Worm (Caenorhabditis elegans) whole organism, L4 larva: ENCODE measurements around the gene fbxb-41.

Source experiments
- F26F4.8 ChIP-seq: fragments of 200-800 bp; sonication (Bioruptor generic); conservative IDR thresholded peaks from 2 replicates; pipeline ENCODE4 v1.3.6; 2022; ENCODE audit warnings: missing genetic modification characterization, missing compliant biosample characterization
- F37D6.2 ChIP-seq: sonication (generic microtip); optimal IDR thresholded peaks from 2 replicates; lab custom pipeline; 2016; ENCODE audit warnings: mild to moderate bottlenecking, missing genetic modification characterization, missing compliant biosample characterization
- F44E2.7 ChIP-seq: fragments of 200-800 bp; sonication (Bioruptor generic); IDR thresholded peaks from 2 replicates; pipeline ENCODE4 v2.1.2; 2022; ENCODE audit warnings: missing genetic modification characterization, missing compliant biosample characterization
- Y5F2A.4 ChIP-seq: fragments of 200-800 bp; sonication (Bioruptor generic); optimal IDR thresholded peaks from 2 replicates; lab custom pipeline; 2018; ENCODE audit warnings: mild to moderate bottlenecking, missing genetic modification characterization, missing compliant biosample characterization
- ZK337.2 ChIP-seq: fragments of 200-800 bp; sonication (Bioruptor generic); IDR thresholded peaks from 2 replicates; pipeline ENCODE4 v1.3.6; 2022; ENCODE audit warnings: missing genetic modification reagents, missing genetic modification characterization, missing compliant biosample characterization
- ZK546.5 ChIP-seq, 2 experiments: sonication (generic microtip); optimal IDR thresholded peaks; 2 replicates each; lab custom pipeline; 2017; ENCODE audit warnings: missing biosample characterization in 2 of 2, missing genetic modification characterization in 2 of 2
- ama-1 ChIP-seq: fragments of 150-350 bp; optimal IDR thresholded peaks from 2 replicates; lab custom pipeline; 2014; ENCODE audit warnings: inconsistent platforms, mixed read lengths
- ceh-32 ChIP-seq: sonication (generic microtip); optimal IDR thresholded peaks from 2 replicates; lab custom pipeline; 2016; ENCODE audit warnings: mild to moderate bottlenecking, missing genetic modification characterization, missing compliant biosample characterization; ENCODE audit not compliant: poor library complexity
- daf-16 ChIP-seq, 3 experiments: sonication (generic microtip); optimal IDR thresholded peaks; 2 replicates each; lab custom pipeline; 2016 to 2017; ENCODE audit warnings: missing genetic modification characterization in 3 of 3, missing genetic modification reagents in 3 of 3, mild to moderate bottlenecking in 2 of 3, missing compliant biosample characterization in 2 of 3, missing biosample characterization in 1 of 3, moderate library complexity in 1 of 3
- dve-1 ChIP-seq: sonication (generic microtip); optimal IDR thresholded peaks from 2 replicates; lab custom pipeline; 2017; ENCODE audit warnings: antibody characterized with exemption, mild to moderate bottlenecking, missing genetic modification characterization, missing compliant biosample characterization; ENCODE audit not compliant: insufficient read depth
- fkh-10 ChIP-seq: fragments of 150-350 bp; optimal IDR thresholded peaks from 2 replicates; lab custom pipeline; 2014; ENCODE audit warnings: missing biosample characterization, missing genetic modification reagents, missing genetic modification characterization
- gei-8 ChIP-seq: fragments of 200-800 bp; sonication (Bioruptor generic); optimal IDR thresholded peaks from 2 replicates; lab custom pipeline; 2018; ENCODE audit warnings: mild to moderate bottlenecking, missing genetic modification characterization, missing compliant biosample characterization
- hif-1 ChIP-seq, 2 experiments: sonication (generic microtip); optimal IDR thresholded peaks; 2 replicates each; lab custom pipeline; 2016 to 2017; ENCODE audit warnings: missing compliant biosample characterization in 2 of 2, missing genetic modification characterization in 2 of 2, missing genetic modification reagents in 2 of 2, missing genotype in 2 of 2, mild to moderate bottlenecking in 1 of 2
- hlh-11 ChIP-seq: fragments of 200-800 bp; sonication (Bioruptor generic); optimal IDR thresholded peaks from 2 replicates; lab custom pipeline; 2018; ENCODE audit warnings: mild to moderate bottlenecking, missing genetic modification characterization, missing compliant biosample characterization
- hlh-30 ChIP-seq: sonication (generic microtip); optimal IDR thresholded peaks from 2 replicates; lab custom pipeline; 2017; ENCODE audit warnings: antibody characterized with exemption, mild to moderate bottlenecking, missing genetic modification characterization, missing compliant biosample characterization; ENCODE audit not compliant: insufficient read depth
- hmg-1.1 ChIP-seq: fragments of 200-800 bp; sonication (Bioruptor generic); IDR thresholded peaks from 2 replicates; pipeline ENCODE4 v1.3.6; 2022; ENCODE audit warnings: missing genetic modification reagents, missing genetic modification characterization, missing compliant biosample characterization
- jun-1 ChIP-seq: fragments of 150-350 bp; optimal IDR thresholded peaks from 2 replicates; lab custom pipeline; 2014; ENCODE audit warnings: missing biosample characterization, missing genetic modification reagents, missing genetic modification characterization
- lin-1 ChIP-seq: fragments of 200-800 bp; sonication (Bioruptor generic); IDR thresholded peaks from 2 replicates; pipeline ENCODE4 v1.3.6; 2022; ENCODE audit warnings: missing genetic modification reagents, missing genetic modification characterization, missing compliant biosample characterization
- lin-13 ChIP-seq: fragments of 150-350 bp; optimal IDR thresholded peaks from 2 replicates; lab custom pipeline; 2014; ENCODE audit warnings: missing biosample characterization, missing genetic modification reagents, missing genetic modification characterization
- lin-38 ChIP-seq: fragments of 200-800 bp; sonication (Bioruptor generic); IDR thresholded peaks from 2 replicates; pipeline ENCODE4 v1.3.6; 2022; ENCODE audit warnings: missing genetic modification reagents, missing genetic modification characterization, missing compliant biosample characterization
- lsy-2 ChIP-seq, 2 experiments: fragments of 150-350 bp in 1 of 2; sonication (generic microtip) in 1 of 2; optimal IDR thresholded peaks; 2 replicates each; lab custom pipeline; 2014 to 2017; ENCODE audit warnings: missing biosample characterization in 2 of 2, missing genetic modification characterization in 2 of 2
- mdl-1 ChIP-seq, 2 experiments: fragments of 150-350 bp in 1 of 2; sonication (generic microtip) in 1 of 2; optimal IDR thresholded peaks; 2 replicates each; lab custom pipeline; 2014 to 2017; ENCODE audit warnings: missing biosample characterization in 2 of 2, missing genetic modification characterization in 2 of 2
- mep-1 ChIP-seq: fragments of 150-350 bp; sonication (generic microtip); optimal IDR thresholded peaks from 3 replicates; lab custom pipeline; 2014; ENCODE audit warnings: missing biosample characterization, missing genetic modification characterization
- mes-2 ChIP-seq: sonication (generic microtip); optimal IDR thresholded peaks from 2 replicates; lab custom pipeline; 2016; ENCODE audit warnings: missing genotype, mild to moderate bottlenecking, missing genetic modification characterization, missing compliant biosample characterization; ENCODE audit not compliant: poor library complexity, severe bottlenecking
- nhr-11 ChIP-seq: fragments of 150-350 bp; optimal IDR thresholded peaks from 2 replicates; lab custom pipeline; 2014; ENCODE audit warnings: missing biosample characterization, missing genetic modification characterization
- nhr-28 ChIP-seq: fragments of 150-350 bp; optimal IDR thresholded peaks from 2 replicates; lab custom pipeline; 2014; ENCODE audit warnings: missing biosample characterization, missing genetic modification characterization
- pha-4 ChIP-seq, 2 experiments: fragments of 150-350 bp in 1 of 2; fragments of 200-800 bp in 1 of 2; sonication (Bioruptor generic) in 1 of 2; IDR thresholded peaks in 1 of 2; optimal IDR thresholded peaks in 1 of 2; 2 replicates each; pipeline versions ENCODE4 v1.3.6 to Lab custom; 2014 to 2022; ENCODE audit warnings: missing genetic modification characterization in 2 of 2, missing genetic modification reagents in 2 of 2, missing biosample characterization in 1 of 2, missing compliant biosample characterization in 1 of 2
- rbr-2 ChIP-seq: sonication (generic microtip); optimal IDR thresholded peaks from 2 replicates; lab custom pipeline; 2016; ENCODE audit warnings: missing genotype, missing genetic modification characterization, missing compliant biosample characterization
- unc-62 ChIP-seq, 3 experiments: fragments of 150-350 bp in 1 of 3; sonication (generic microtip); optimal IDR thresholded peaks in 2 of 3; peaks in 1 of 3; 1 replicate in 1 of 3; 2 replicates in 2 of 3; lab custom pipeline; 2014 to 2017; ENCODE audit warnings: missing biosample characterization in 3 of 3, missing genetic modification characterization in 3 of 3, missing genetic modification reagents in 3 of 3, missing genotype in 1 of 3
- zfp-2 ChIP-seq: sonication (generic microtip); optimal IDR thresholded peaks from 2 replicates; lab custom pipeline; 2016; ENCODE audit warnings: mild to moderate bottlenecking, missing genetic modification characterization, missing compliant biosample characterization
- zip-2 ChIP-seq: fragments of 150-350 bp; optimal IDR thresholded peaks from 2 replicates; lab custom pipeline; 2014; ENCODE audit warnings: missing biosample characterization, missing genetic modification characterization
- ztf-11 ChIP-seq: fragments of 150-350 bp; optimal IDR thresholded peaks from 2 replicates; lab custom pipeline; 2014; ENCODE audit warnings: missing biosample characterization, missing genetic modification characterization

fbxb-41 gene

DNA sequence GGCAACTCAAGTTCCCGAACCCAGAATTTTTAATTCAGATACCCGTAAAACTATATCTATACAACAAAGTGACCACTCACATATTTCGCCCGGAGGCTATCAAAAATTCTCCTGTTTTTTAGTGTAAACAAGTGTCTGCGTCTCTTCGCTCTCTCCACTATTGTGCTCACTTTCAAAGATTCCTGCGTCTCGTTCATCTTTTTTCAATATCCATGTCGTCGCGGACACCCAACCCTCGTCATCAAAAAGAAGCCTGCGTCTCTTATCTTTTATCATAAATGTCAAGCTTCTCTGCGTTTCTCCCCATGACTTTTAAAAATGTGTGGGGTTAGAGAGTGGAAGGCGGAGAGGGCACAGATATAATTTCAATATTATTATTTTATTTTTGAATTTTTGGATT is 42.8 kb upstream of the fbxb-41 start:
- TF ChIP-seq zip-2 (tag; lab: Kevin White, UChicago) (no peak), hif-1 (tag; optimal IDR thresholded peaks at IDR 0.05; lab: Kevin White, UChicago) (no peak), mdl-1 (tag; optimal IDR thresholded peaks at IDR 0.05; lab: Kevin White, UChicago) (peak in 1 of 2 experiments; percentile 65), F37D6.2 (peak; percentile 20), F44E2.7 (GFP tag; lab: Robert Waterston, UW) (no peak), pha-4 (GFP tag; IDR thresholded peaks at IDR 0.05; lab: Robert Waterston, UW) (no peak), pha-4 (tag; optimal IDR thresholded peaks at IDR 0.05; lab: Kevin White, UChicago) (peak; percentile 25), lsy-2 (tag; optimal IDR thresholded peaks at IDR 0.05; lab: Kevin White, UChicago) (peak in 1 of 2 experiments; percentile 57), dve-1 (tag; lab: Kevin White, UChicago) (peak; percentile 65), hmg-1.1 (GFP tag; lab: Robert Waterston, UW) (peak; percentile 41; the same call in 1 of the 2 replicates), fkh-10 (peak; percentile 69), jun-1 (no peak), rbr-2 (tag; lab: Kevin White, UChicago) (peak; percentile 58), ztf-11 (no peak), unc-62 (GFP tag; optimal IDR thresholded peaks at IDR 0.05 in 1 of 2; lab: Kevin White, UChicago) (peak in 1 of 2 experiments; percentile 34), unc-62 (tag; optimal IDR thresholded peaks at IDR 0.05; lab: Kevin White, UChicago) (no peak), nhr-11 (tag; lab: Kevin White, UChicago) (peak; percentile 66), daf-16 (GFP tag; optimal IDR thresholded peaks at IDR 0.05; lab: Kevin White, UChicago) (peak in 1 of 2 experiments; percentile 74), daf-16 (tag; optimal IDR thresholded peaks at IDR 0.05; lab: Kevin White, UChicago) (peak; percentile 17), hlh-30 (tag; lab: Kevin White, UChicago) (peak; percentile 59), mes-2 (tag; lab: Kevin White, UChicago) (peak; percentile 31), hlh-11 (tag; lab: Kevin White, UChicago) (peak; percentile 54), mep-1 (tag; lab: Kevin White, UChicago) (peak; percentile 26)

DNA sequence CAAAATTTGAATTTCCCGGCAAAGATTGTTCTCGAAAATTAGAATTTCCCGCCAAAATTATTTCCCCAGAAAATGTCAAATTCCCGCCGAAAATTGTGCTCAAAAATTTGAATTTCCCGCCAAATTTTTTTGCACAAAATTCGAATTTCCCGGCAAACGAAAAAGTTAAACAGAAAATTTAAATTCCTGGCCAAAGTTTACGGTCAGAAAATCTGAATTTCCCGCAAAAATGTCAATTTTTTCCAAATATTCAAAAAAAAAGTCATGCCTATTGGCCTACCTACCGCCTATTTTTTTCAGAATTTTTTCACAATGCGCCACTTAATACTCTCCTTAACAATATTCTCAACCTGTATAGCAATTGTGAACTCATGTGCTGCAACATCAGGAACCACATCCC is 40.7 kb upstream of the fbxb-41 start, which contains the start of gene K02E7.1:
Gene K02E7.1 (plus strand): TSS at position 301 of the 400 bp plus-strand sequence.
- no peak for TF ChIP-seq ceh-32
- no peak for TF ChIP-seq lin-1 (GFP tag; lab: Robert Waterston, UW)
- TF ChIP-seq ZK546.5 (tag; optimal IDR thresholded peaks at IDR 0.05; lab: Kevin White, UChicago), result no peak
- TF ChIP-seq dve-1 (tag; lab: Kevin White, UChicago), result no peak
- TF ChIP-seq lin-38 (GFP tag; lab: Robert Waterston, UW), result no peak
- no peak for TF ChIP-seq nhr-28 (tag; lab: Kevin White, UChicago)
- TF ChIP-seq Y5F2A.4 (GFP tag; lab: Kevin White, UChicago), result no peak
- no peak for TF ChIP-seq ZK337.2
- TF ChIP-seq lin-13 (GFP tag; lab: Kevin White, UChicago), result no peak
- no peak for TF ChIP-seq gei-8 (GFP tag; lab: Kevin White, UChicago)
- TF ChIP-seq ama-1 (lab: Kevin White, UChicago), result no peak
- TF ChIP-seq F26F4.8, result no peak

DNA sequence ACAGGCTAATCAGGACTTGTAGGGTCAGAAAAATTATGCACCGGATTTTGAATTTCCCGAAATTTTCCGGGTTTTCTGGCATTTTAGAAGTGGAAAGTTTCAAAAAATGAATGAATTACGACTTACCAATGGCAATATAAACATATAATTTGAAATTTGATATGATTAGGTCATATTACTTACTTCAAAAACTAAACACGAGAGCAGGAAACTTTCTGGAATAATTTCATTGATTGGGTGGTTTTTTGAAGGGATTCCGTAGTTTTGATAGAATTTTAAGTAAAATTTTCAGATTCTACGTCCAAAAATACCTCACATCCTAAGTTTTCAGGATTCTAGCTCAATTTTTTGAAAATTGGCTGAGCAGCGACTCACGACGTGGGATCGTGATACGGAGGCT is 33.3 kb upstream of the fbxb-41 start, which contains the start of gene K02E7.11:
Gene K02E7.11 (minus strand): TSS at position 101 of the 400 bp plus-strand sequence.
- TF ChIP-seq zfp-2 (peak; percentile 33), F26F4.8 (no peak)
- TF ChIP-seq, all 104 proteins: peak for 1

ce11 chrII:1072106-1072505 is 30.0 kb upstream of the fbxb-41 start, which contains the start of gene K02E7.4:
K02E7.4 (plus strand) TSS chrII:1072406.
- no peak for TF ChIP-seq lsy-2 (tag; optimal IDR thresholded peaks at IDR 0.05; lab: Kevin White, UChicago)
- TF ChIP-seq, all 104 proteins: peak for 0
